Worm (Caenorhabditis elegans): Measurements from ENCODE around the gene Y38H6C.15.

- peak; percentile 83 for TF ChIP-seq elt-2 (tag; optimal IDR thresholded peaks at IDR 0.05)
- TF ChIP-seq unc-3 (GFP tag; conservative IDR thresholded peaks at IDR 0.05): no peak
- TF ChIP-seq unc-3 (tag; optimal IDR thresholded peaks at IDR 0.05): no peak
- TF ChIP-seq ama-1 (optimal IDR thresholded peaks at IDR 0.05): no peak
- TF ChIP-seq tbx-2 (tag; optimal IDR thresholded peaks at IDR 0.05): no peak
- no peak for TF ChIP-seq lin-11 (tag; optimal IDR thresholded peaks at IDR 0.05)
- no peak for TF ChIP-seq fkh-10 (GFP tag; optimal IDR thresholded peaks at IDR 0.05)
- no peak for TF ChIP-seq ceh-31 (tag; optimal IDR thresholded peaks at IDR 0.05)
- TF ChIP-seq dve-1 (tag; optimal IDR thresholded peaks at IDR 0.05): no peak
- TF ChIP-seq K02D7.2 (tag; optimal IDR thresholded peaks at IDR 0.05): no peak
- TF ChIP-seq unc-55 (GFP tag; optimal IDR thresholded peaks at IDR 0.05): no peak
- no peak for TF ChIP-seq pax-1 (tag; optimal IDR thresholded peaks at IDR 0.05)
- no peak for TF ChIP-seq K09A11.1 (tag; optimal IDR thresholded peaks at IDR 0.05; ENCODE audit: insufficient read depth)
- no peak for TF ChIP-seq ahr-1 (tag; optimal IDR thresholded peaks at IDR 0.05)
Observed at ce11 chrV:20525816-20526459, 10.2 kb downstream of the Y38H6C.15 start, which contains the start of the genes srh-166 and Y38H6C.24.
